Fruit fly (Drosophila melanogaster) whole organism, embryonic: ENCODE measurements around the gene not.

Source experiments
- Blimp-1 ChIP-seq: fragments of 200-800 bp; sonication (Bioruptor generic); optimal IDR thresholded peaks from 3 replicates; lab custom pipeline; 2018; ENCODE audit warnings: missing biosample characterization, missing genetic modification characterization, mild to moderate bottlenecking, moderate library complexity, missing genetic modification reagents
- CG10209 ChIP-seq: fragments of 200-800 bp; sonication (Bioruptor generic); optimal IDR thresholded peaks from 3 replicates; lab custom pipeline; 2017; ENCODE audit warnings: missing biosample characterization, mild to moderate bottlenecking, missing genetic modification characterization, missing genetic modification reagents
- CG10431 ChIP-seq: fragments of 200-800 bp; sonication (Bioruptor generic); optimal IDR thresholded peaks from 3 replicates; lab custom pipeline; 2018; ENCODE audit warnings: missing biosample characterization, mild to moderate bottlenecking, missing genetic modification characterization
- CG11093 ChIP-seq: fragments of 200-800 bp; sonication (Bioruptor generic); IDR thresholded peaks from 3 replicates; pipeline ENCODE4 v1.3.6; 2022; ENCODE audit warnings: missing biosample characterization, missing genetic modification characterization
- CG11696 ChIP-seq: fragments of 200-800 bp; sonication (Bioruptor generic); IDR thresholded peaks from 2 replicates; pipeline ENCODE4 v1.3.6; 2022; ENCODE audit warnings: missing biosample characterization, missing genetic modification characterization
- CG12104 ChIP-seq: fragments of 200-800 bp; sonication (Bioruptor generic); optimal IDR thresholded peaks from 3 replicates; lab custom pipeline; 2016; ENCODE audit warnings: missing biosample characterization, missing genetic modification characterization
- CG12659 ChIP-seq: fragments of 200-800 bp; sonication (Bioruptor generic); optimal IDR thresholded peaks from 3 replicates; lab custom pipeline; 2017; ENCODE audit warnings: mild to moderate bottlenecking, missing biosample characterization, missing genetic modification reagents, missing genetic modification characterization
- CG12942 ChIP-seq: fragments of 200-800 bp; sonication (Bioruptor generic); optimal IDR thresholded peaks from 3 replicates; lab custom pipeline; 2016; ENCODE audit warnings: missing biosample characterization, missing genetic modification characterization
- CG13123 ChIP-seq: fragments of 200-800 bp; sonication (Bioruptor generic); optimal IDR thresholded peaks from 2 replicates; lab custom pipeline; 2016; ENCODE audit warnings: missing biosample characterization, missing genetic modification characterization
- CG14441 ChIP-seq: fragments of 200-800 bp; sonication (Bioruptor generic); IDR thresholded peaks from 2 replicates; pipeline ENCODE4 v1.3.6; 2022; ENCODE audit warnings: missing biosample characterization, missing genetic modification characterization
- CG14667 ChIP-seq: fragments of 200-800 bp; sonication (Bioruptor generic); IDR thresholded peaks from 2 replicates; pipeline ENCODE4 v1.3.6; 2022; ENCODE audit warnings: missing biosample characterization, missing genetic modification characterization
- CG15514 ChIP-seq: fragments of 200-800 bp; sonication (Bioruptor generic); optimal IDR thresholded peaks from 3 replicates; lab custom pipeline; 2017; ENCODE audit warnings: missing biosample characterization, missing genetic modification characterization, mild to moderate bottlenecking, moderate library complexity, missing genetic modification reagents
- CG16813 ChIP-seq: fragments of 200-800 bp; sonication (Bioruptor generic); IDR thresholded peaks from 3 replicates; pipeline ENCODE4 v1.3.6; 2022; ENCODE audit warnings: missing biosample characterization, missing genetic modification characterization; ENCODE audit not compliant: partially characterized antibody
- CG2199 ChIP-seq: fragments of 200-800 bp; sonication (Bioruptor generic); IDR thresholded peaks from 3 replicates; pipeline ENCODE4 v1.3.6; 2022; ENCODE audit warnings: missing biosample characterization, missing genetic modification characterization
- CG3065 ChIP-seq: fragments of 200-800 bp; sonication (Bioruptor generic); optimal IDR thresholded peaks from 2 replicates; lab custom pipeline; 2016; ENCODE audit warnings: missing biosample characterization, missing genetic modification characterization
- CG31224 ChIP-seq: fragments of 200-800 bp; sonication (Bioruptor generic); IDR thresholded peaks from 2 replicates; pipeline ENCODE4 v1.3.6; 2022; ENCODE audit warnings: missing biosample characterization, missing genetic modification characterization
- CG34224 ChIP-seq: fragments of 200-800 bp; sonication (Bioruptor generic); IDR thresholded peaks from 3 replicates; pipeline ENCODE4 v1.3.6; 2022; ENCODE audit warnings: missing biosample characterization, missing genetic modification characterization; ENCODE audit not compliant: partially characterized antibody
- CG42726 ChIP-seq: fragments of 200-800 bp; sonication (Bioruptor generic); IDR thresholded peaks from 2 replicates; pipeline ENCODE4 v1.3.6; 2022; ENCODE audit warnings: missing biosample characterization, missing genetic modification characterization; ENCODE audit not compliant: partially characterized antibody
- CG7271 ChIP-seq: fragments of 200-800 bp; sonication (Bioruptor generic); optimal IDR thresholded peaks from 2 replicates; lab custom pipeline; 2018; ENCODE audit warnings: missing biosample characterization, mild to moderate bottlenecking, missing genetic modification characterization, moderate library complexity
- CG7745 ChIP-seq: fragments of 200-800 bp; sonication (Bioruptor generic); optimal IDR thresholded peaks from 2 replicates; lab custom pipeline; 2018; ENCODE audit warnings: missing biosample characterization, mild to moderate bottlenecking, missing genetic modification characterization, moderate library complexity
- CG7839 ChIP-seq: fragments of 200-800 bp; sonication (Bioruptor generic); optimal IDR thresholded peaks from 3 replicates; lab custom pipeline; 2018; ENCODE audit warnings: missing biosample characterization, mild to moderate bottlenecking, missing genetic modification characterization, moderate library complexity
- CG7928 ChIP-seq: fragments of 200-800 bp; sonication (Bioruptor generic); optimal IDR thresholded peaks from 2 replicates; lab custom pipeline; 2017; ENCODE audit warnings: missing biosample characterization, mild to moderate bottlenecking, missing genetic modification characterization
- CG9215 ChIP-seq: fragments of 200-800 bp; sonication (Bioruptor generic); IDR thresholded peaks from 2 replicates; pipeline ENCODE4 v1.3.6; 2022; ENCODE audit warnings: missing biosample characterization, missing genetic modification characterization
- CG9876 ChIP-seq: fragments of 200-800 bp; sonication (Bioruptor generic); optimal IDR thresholded peaks from 2 replicates; lab custom pipeline; 2016; ENCODE audit warnings: missing biosample characterization, missing genetic modification characterization
- Dp ChIP-seq: fragments of 200-800 bp; sonication (Bioruptor generic); optimal IDR thresholded peaks from 2 replicates; lab custom pipeline; 2018; ENCODE audit warnings: missing biosample characterization, mild to moderate bottlenecking, missing genetic modification characterization, moderate library complexity
- HLHmδ ChIP-seq: fragments of 200-800 bp; sonication (Bioruptor generic); optimal IDR thresholded peaks from 2 replicates; lab custom pipeline; 2018; ENCODE audit warnings: missing biosample characterization, mild to moderate bottlenecking, missing genetic modification characterization, moderate library complexity
- Hmr ChIP-seq: fragments of 200-800 bp; sonication (Bioruptor generic); optimal IDR thresholded peaks from 3 replicates; lab custom pipeline; 2017; ENCODE audit warnings: mild to moderate bottlenecking, missing biosample characterization, missing genetic modification reagents, missing genetic modification characterization
- Hr3 ChIP-seq: fragments of 200-800 bp; sonication (Bioruptor generic); optimal IDR thresholded peaks from 3 replicates; lab custom pipeline; 2016; ENCODE audit warnings: missing biosample characterization, missing genetic modification characterization
- Med ChIP-seq: fragments of 200-800 bp; sonication (Bioruptor generic); peaks from one replicate; lab custom pipeline; 2016; ENCODE audit warnings: missing biosample characterization, missing genetic modification characterization, mild to moderate bottlenecking, inconsistent platforms, moderate library complexity
- Sry-β ChIP-seq: fragments of 200-800 bp; sonication (Bioruptor generic); optimal IDR thresholded peaks from 2 replicates; lab custom pipeline; 2018; ENCODE audit warnings: missing biosample characterization, mild to moderate bottlenecking, missing genetic modification characterization, moderate library complexity
- cato ChIP-seq: fragments of 200-800 bp; sonication (Bioruptor generic); optimal IDR thresholded peaks from 2 replicates; lab custom pipeline; 2016; ENCODE audit warnings: missing biosample characterization, missing genetic modification characterization, borderline replicate concordance
- chn ChIP-seq: fragments of 200-800 bp; sonication (Bioruptor generic); optimal IDR thresholded peaks from 2 replicates; lab custom pipeline; 2016; ENCODE audit warnings: missing biosample characterization, missing genetic modification characterization
- ci ChIP-seq: fragments of 200-800 bp; sonication (Bioruptor generic); IDR thresholded peaks from 3 replicates; pipeline ENCODE4 v1.3.6; 2022; ENCODE audit warnings: missing biosample characterization, missing genetic modification characterization
- croc ChIP-seq: fragments of 200-800 bp; sonication (Bioruptor generic); conservative IDR thresholded peaks from 3 replicates; pipeline ENCODE4 v1.3.6; 2022; ENCODE audit warnings: missing biosample characterization, missing genetic modification characterization
- dm ChIP-seq: fragments of 200-800 bp; sonication (Bioruptor generic); optimal IDR thresholded peaks from 3 replicates; lab custom pipeline; 2016; ENCODE audit warnings: missing biosample characterization, missing genetic modification characterization
- fd102C ChIP-seq: fragments of 200-800 bp; sonication (Bioruptor generic); optimal IDR thresholded peaks from 2 replicates; lab custom pipeline; 2018; ENCODE audit warnings: missing biosample characterization, mild to moderate bottlenecking, missing genetic modification characterization, moderate library complexity
- fd96Cb ChIP-seq: fragments of 200-800 bp; sonication (Bioruptor generic); optimal IDR thresholded peaks from 2 replicates; lab custom pipeline; 2018; ENCODE audit warnings: missing biosample characterization, mild to moderate bottlenecking, missing genetic modification characterization, moderate library complexity
- fu2 ChIP-seq: fragments of 200-800 bp; sonication (Bioruptor generic); optimal IDR thresholded peaks from 2 replicates; lab custom pipeline; 2016; ENCODE audit warnings: missing biosample characterization, missing genetic modification characterization
- gsb ChIP-seq: fragments of 200-800 bp; sonication (Bioruptor generic); IDR thresholded peaks from 2 replicates; pipeline ENCODE4 v1.3.6; 2022; ENCODE audit warnings: missing biosample characterization, missing genetic modification characterization
- klu ChIP-seq: fragments of 200-800 bp; sonication (Bioruptor generic); IDR thresholded peaks from 2 replicates; pipeline ENCODE4 v1.3.6; 2022; ENCODE audit warnings: missing biosample characterization, missing genetic modification characterization
- kni ChIP-seq: fragments of 200-800 bp; sonication (Bioruptor generic); optimal IDR thresholded peaks from 3 replicates; lab custom pipeline; 2017; ENCODE audit warnings: mild to moderate bottlenecking, missing biosample characterization, missing genetic modification reagents, missing genetic modification characterization
- lab ChIP-seq: fragments of 200-800 bp; sonication (Bioruptor generic); optimal IDR thresholded peaks from 3 replicates; lab custom pipeline; 2017; ENCODE audit warnings: missing biosample characterization, missing genetic modification characterization, mild to moderate bottlenecking, moderate library complexity, missing genetic modification reagents
- mld ChIP-seq: fragments of 200-800 bp; sonication (Bioruptor generic); IDR thresholded peaks from 3 replicates; pipeline ENCODE4 v1.3.6; 2022; ENCODE audit warnings: missing biosample characterization, missing genetic modification characterization; ENCODE audit not compliant: partially characterized antibody
- scrt ChIP-seq: fragments of 200-800 bp; sonication (Bioruptor generic); optimal IDR thresholded peaks from 2 replicates; lab custom pipeline; 2018; ENCODE audit warnings: missing biosample characterization, mild to moderate bottlenecking, missing genetic modification characterization, moderate library complexity
- shn ChIP-seq: fragments of 200-800 bp; sonication (Bioruptor generic); optimal IDR thresholded peaks from 3 replicates; lab custom pipeline; 2016; ENCODE audit warnings: missing biosample characterization, missing genetic modification characterization
- slp2 ChIP-seq: fragments of 200-800 bp; sonication (Bioruptor generic); optimal IDR thresholded peaks from 2 replicates; lab custom pipeline; 2016; ENCODE audit warnings: missing biosample characterization, missing genetic modification characterization
- stc ChIP-seq: fragments of 200-800 bp; sonication (Bioruptor generic); IDR thresholded peaks from 2 replicates; pipeline ENCODE4 v1.3.6; 2022; ENCODE audit warnings: missing biosample characterization, missing genetic modification characterization
- trh ChIP-seq: fragments of 200-800 bp; sonication (Bioruptor generic); optimal IDR thresholded peaks from 2 replicates; lab custom pipeline; 2016; ENCODE audit warnings: missing biosample characterization, missing genetic modification characterization
- wor ChIP-seq: fragments of 200-800 bp; sonication (Bioruptor generic); IDR thresholded peaks from 2 replicates; pipeline ENCODE4 v1.3.6; 2022; ENCODE audit warnings: missing biosample characterization, missing genetic modification characterization

Gene not

DNA sequence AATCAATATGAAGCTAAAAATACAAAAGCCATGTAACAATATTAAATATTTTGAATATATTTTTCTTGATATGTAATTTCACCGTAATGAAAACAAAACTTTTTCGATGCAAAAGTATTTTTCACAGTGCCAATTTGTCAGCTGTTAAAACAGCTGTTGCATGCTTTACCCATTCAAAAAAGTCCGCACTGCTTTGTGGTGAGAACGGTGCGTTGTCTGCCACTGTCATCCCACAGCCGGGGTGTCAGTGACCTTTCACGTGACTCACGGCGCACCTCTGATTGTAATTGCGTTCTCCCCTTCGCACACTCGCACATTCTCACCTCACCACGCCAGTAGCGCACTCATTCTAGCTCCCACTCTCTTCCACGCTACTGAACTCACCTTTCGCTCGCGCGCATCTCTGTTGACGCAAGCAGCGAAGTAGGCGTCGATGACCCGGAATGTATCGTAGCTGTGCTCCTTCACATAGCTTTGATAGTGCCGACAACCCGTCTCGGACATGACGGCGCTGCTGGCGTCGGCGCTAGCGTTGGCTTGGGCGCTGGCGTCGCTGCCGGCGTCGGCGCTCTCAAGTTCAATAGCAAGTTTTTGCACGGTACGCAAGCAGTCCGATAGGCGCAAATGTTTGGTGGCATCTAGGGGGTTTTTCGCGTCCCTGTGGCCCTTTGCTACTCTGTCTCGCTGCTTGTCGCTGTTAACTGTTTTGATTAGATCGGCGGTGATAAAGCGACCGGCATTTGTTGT is 768 bp downstream of the not start (continued):
- TF ChIP-seq mld (GFP tag; lab: Robert Waterston, UW) (no peak), chn (GFP tag; lab: Kevin White, UChicago) (peak; percentile 55), CG34224 (GFP tag; lab: Robert Waterston, UW) (peak; percentile 86), CG31224 (GFP tag; lab: Robert Waterston, UW) (no peak), Med (GFP tag; lab: Kevin White, UChicago) (peak; percentile 96), CG42726 (GFP tag; lab: Robert Waterston, UW) (peak; percentile 10; the same call in 1 of the 2 replicates), CG11696 (GFP tag; lab: Robert Waterston, UW) (no peak), lab (GFP tag; lab: Kevin White, UChicago) (peak; percentile 46), slp2 (GFP tag; lab: Kevin White, UChicago) (peak; percentile 13), CG11093 (GFP tag; lab: Robert Waterston, UW) (no peak), CG7928 (no peak), CG2199 (GFP tag; lab: Robert Waterston, UW) (no peak), CG10209 (GFP tag; lab: Kevin White, UChicago) (peak; percentile 38), CG13123 (GFP tag; lab: Kevin White, UChicago) (no peak), wor (no peak), CG12104 (GFP tag; lab: Kevin White, UChicago) (no peak), Sry-β (peak; percentile 91), croc (GFP tag; lab: Robert Waterston, UW) (no peak), Hr3 (peak; percentile 23), Blimp-1 (GFP tag; lab: Kevin White, UChicago) (peak; percentile 59), CG14667 (no peak), scrt (GFP tag; lab: Kevin White, UChicago) (peak; percentile 57), kni (GFP tag; lab: Kevin White, UChicago) (peak; percentile 91), stc (GFP tag; lab: Robert Waterston, UW) (0 out of 2 replicates have a peak, but pooled peaks have one; percentile 33), gsb (no peak), CG12659 (GFP tag; lab: Kevin White, UChicago) (peak; percentile 9), CG9876 (GFP tag; lab: Kevin White, UChicago) (peak; percentile 30), CG3065 (GFP tag; lab: Kevin White, UChicago) (no peak), CG7271 (tag; lab: Kevin White, UChicago) (no peak), CG14441 (GFP tag; lab: Robert Waterston, UW) (no peak), ci (GFP tag; lab: Robert Waterston, UW) (peak; percentile 38; the same call in 2 of the 3 replicates), fd102C (GFP tag; lab: Kevin White, UChicago) (no peak), dm (GFP tag; lab: Kevin White, UChicago) (peak; percentile 16), Hmr (GFP tag; lab: Kevin White, UChicago) (peak; percentile 67), shn (peak; percentile 63), fd96Cb (tag; lab: Kevin White, UChicago) (peak; percentile 33), fu2 (GFP tag; lab: Kevin White, UChicago) (peak; percentile 21), CG12942 (GFP tag; lab: Kevin White, UChicago) (no peak), HLHmδ (GFP tag; lab: Kevin White, UChicago) (peak; percentile 40), CG16813 (GFP tag; lab: Robert Waterston, UW) (peak; percentile 72), klu (no peak), CG15514 (GFP tag; lab: Kevin White, UChicago) (peak; percentile 47), Dp (GFP tag; lab: Kevin White, UChicago) (no peak), CG7839 (tag; lab: Kevin White, UChicago) (peak; percentile 45), CG10431 (no peak), cato (GFP tag; lab: Kevin White, UChicago) (no peak), CG7745 (tag; lab: Kevin White, UChicago) (no peak), CG9215 (GFP tag; lab: Robert Waterston, UW) (no peak), trh (GFP tag; lab: Kevin White, UChicago) (no peak)
